Fruit fly (Drosophila melanogaster) whole organism, embryonic: Measurements from ENCODE around the gene CG14054.

Experiments used
- Ada2b ChIP-seq: fragments of 200-800 bp; sonication (Bioruptor generic); IDR thresholded peaks from 2 replicates; pipeline ENCODE4 v1.3.6; 2022; ENCODE audit warnings: missing biosample characterization, missing genetic modification characterization
- Aef1 ChIP-seq: fragments of 200-800 bp; sonication (Bioruptor generic); IDR thresholded peaks from 3 replicates; pipeline ENCODE4 v1.3.6; 2022; ENCODE audit warnings: missing biosample characterization, missing genetic modification characterization
- Antp ChIP-seq: fragments of 200-800 bp; sonication (Bioruptor generic); optimal IDR thresholded peaks from 3 replicates; lab custom pipeline; 2016; ENCODE audit warnings: missing biosample characterization, missing genetic modification characterization
- CG10209 ChIP-seq: fragments of 200-800 bp; sonication (Bioruptor generic); optimal IDR thresholded peaks from 3 replicates; lab custom pipeline; 2017; ENCODE audit warnings: missing biosample characterization, mild to moderate bottlenecking, missing genetic modification characterization, missing genetic modification reagents
- CG10431 ChIP-seq: fragments of 200-800 bp; sonication (Bioruptor generic); optimal IDR thresholded peaks from 3 replicates; lab custom pipeline; 2018; ENCODE audit warnings: missing biosample characterization, mild to moderate bottlenecking, missing genetic modification characterization
- CG12236 ChIP-seq: fragments of 200-800 bp; sonication (Bioruptor generic); optimal IDR thresholded peaks from 2 replicates; lab custom pipeline; 2016; ENCODE audit warnings: missing biosample characterization, missing genetic modification characterization
- CG14050 ChIP-seq: fragments of 200-800 bp; sonication (Bioruptor generic); IDR thresholded peaks from 3 replicates; pipeline ENCODE4 v1.3.6; 2022; ENCODE audit warnings: missing biosample characterization, missing genetic modification characterization
- CG14441 ChIP-seq: fragments of 200-800 bp; sonication (Bioruptor generic); IDR thresholded peaks from 2 replicates; pipeline ENCODE4 v1.3.6; 2022; ENCODE audit warnings: missing biosample characterization, missing genetic modification characterization
- CG14710 ChIP-seq: fragments of 200-800 bp; sonication (Bioruptor generic); optimal IDR thresholded peaks from 3 replicates; lab custom pipeline; 2019; ENCODE audit warnings: missing biosample characterization, mild to moderate bottlenecking, missing genetic modification characterization, moderate library complexity
- CG16815 ChIP-seq: fragments of 200-800 bp; sonication (Bioruptor generic); optimal IDR thresholded peaks from 3 replicates; lab custom pipeline; 2017; ENCODE audit warnings: missing biosample characterization, mild to moderate bottlenecking, missing genetic modification characterization
- CG17612 ChIP-seq: fragments of 200-800 bp; sonication (Bioruptor generic); IDR thresholded peaks from 2 replicates; pipeline ENCODE4 v1.3.6; 2022; ENCODE audit warnings: missing biosample characterization, missing genetic modification characterization
- CG17829 ChIP-seq: fragments of 200-800 bp; optimal IDR thresholded peaks from 2 replicates; lab custom pipeline; 2019; ENCODE audit warnings: missing biosample characterization, mild to moderate bottlenecking, missing genetic modification characterization, moderate library complexity
- CG18619 ChIP-seq: fragments of 200-800 bp; sonication (Bioruptor generic); optimal IDR thresholded peaks from 3 replicates; lab custom pipeline; 2017; ENCODE audit warnings: missing biosample characterization, mild to moderate bottlenecking, missing genetic modification characterization
- CG33557 ChIP-seq: fragments of 200-800 bp; sonication (Bioruptor generic); optimal IDR thresholded peaks from 2 replicates; lab custom pipeline; 2019; ENCODE audit warnings: missing biosample characterization, mild to moderate bottlenecking, missing genetic modification characterization, moderate library complexity
- CG3407 ChIP-seq: fragments of 200-800 bp; sonication (Bioruptor generic); optimal IDR thresholded peaks from 2 replicates; lab custom pipeline; 2018; ENCODE audit warnings: missing biosample characterization, mild to moderate bottlenecking, missing genetic modification characterization
- CG42726 ChIP-seq: fragments of 200-800 bp; sonication (Bioruptor generic); IDR thresholded peaks from 2 replicates; pipeline ENCODE4 v1.3.6; 2022; ENCODE audit warnings: missing biosample characterization, missing genetic modification characterization; ENCODE audit not compliant: partially characterized antibody
- CG6254 ChIP-seq: fragments of 200-800 bp; sonication (Bioruptor generic); optimal IDR thresholded peaks from 3 replicates; lab custom pipeline; 2017; ENCODE audit warnings: mild to moderate bottlenecking, missing biosample characterization, missing genetic modification reagents, missing genetic modification characterization
- CG7963 ChIP-seq: fragments of 200-800 bp; sonication (Bioruptor generic); IDR thresholded peaks from 3 replicates; pipeline ENCODE4 v1.3.6; 2022; ENCODE audit warnings: missing biosample characterization, missing genetic modification characterization; ENCODE audit not compliant: partially characterized antibody
- CG8765 ChIP-seq: fragments of 200-800 bp; sonication (Bioruptor generic); IDR thresholded peaks from 2 replicates; pipeline ENCODE4 v1.3.6; 2022; ENCODE audit warnings: missing biosample characterization, missing genetic modification characterization
- CHES-1-like ChIP-seq: fragments of 200-800 bp; sonication (Bioruptor generic); optimal IDR thresholded peaks from 2 replicates; lab custom pipeline; 2016; ENCODE audit warnings: missing biosample characterization, missing genetic modification characterization
- Fer1 ChIP-seq: fragments of 200-800 bp; sonication (Bioruptor generic); optimal IDR thresholded peaks from 2 replicates; lab custom pipeline; 2017; ENCODE audit warnings: missing biosample characterization, mild to moderate bottlenecking, missing genetic modification characterization
- GATAe ChIP-seq: fragments of 200-800 bp; sonication (Bioruptor generic); conservative IDR thresholded peaks from 2 replicates; pipeline ENCODE4 v1.3.6; 2022; ENCODE audit warnings: missing biosample characterization, missing genetic modification characterization
- Hr3 ChIP-seq: fragments of 200-800 bp; sonication (Bioruptor generic); optimal IDR thresholded peaks from 3 replicates; lab custom pipeline; 2016; ENCODE audit warnings: missing biosample characterization, missing genetic modification characterization
- Mad ChIP-seq: fragments of 200-800 bp; sonication (Bioruptor generic); optimal IDR thresholded peaks from 2 replicates; lab custom pipeline; 2016; ENCODE audit warnings: missing biosample characterization, missing genetic modification characterization
- Myb ChIP-seq: fragments of 200-800 bp; sonication (Bioruptor generic); optimal IDR thresholded peaks from 2 replicates; lab custom pipeline; 2016; ENCODE audit warnings: missing biosample characterization, missing genetic modification characterization
- Nf-YA ChIP-seq: fragments of 200-800 bp; sonication (Bioruptor generic); IDR thresholded peaks from 2 replicates; pipeline ENCODE4 v1.3.6; 2022; ENCODE audit warnings: missing biosample characterization, missing genetic modification characterization
- PHDP ChIP-seq: fragments of 200-800 bp; sonication (Bioruptor generic); optimal IDR thresholded peaks from 3 replicates; lab custom pipeline; 2018; ENCODE audit warnings: missing biosample characterization, mild to moderate bottlenecking, missing genetic modification characterization, moderate library complexity
- Side ChIP-seq: fragments of 200-800 bp; sonication (Bioruptor generic); optimal IDR thresholded peaks from 2 replicates; lab custom pipeline; 2016; ENCODE audit warnings: missing biosample characterization, missing genetic modification characterization
- Trl ChIP-seq, 3 experiments: fragments of >200 bp in 2 of 3; fragments of 200-800 bp in 1 of 3; sonication (Bioruptor generic) in 1 of 3; optimal IDR thresholded peaks; 2 replicates in 1 of 3; 3 replicates in 2 of 3; lab custom pipeline; 2016 to 2017; ENCODE audit warnings: missing biosample characterization in 1 of 3, missing genetic modification characterization in 1 of 3
- bab2 ChIP-seq: fragments of 200-800 bp; sonication (Bioruptor generic); optimal IDR thresholded peaks from 2 replicates; lab custom pipeline; 2016; ENCODE audit warnings: missing biosample characterization, missing genetic modification characterization
- dm ChIP-seq: fragments of 200-800 bp; sonication (Bioruptor generic); optimal IDR thresholded peaks from 3 replicates; lab custom pipeline; 2016; ENCODE audit warnings: missing biosample characterization, missing genetic modification characterization
- emc ChIP-seq: fragments of 200-800 bp; sonication (Bioruptor generic); optimal IDR thresholded peaks from 2 replicates; lab custom pipeline; 2016; ENCODE audit warnings: missing biosample characterization, missing genetic modification characterization
- eve ChIP-seq, 2 experiments: fragments of >200 bp; optimal IDR thresholded peaks; 2 replicates each; lab custom pipeline; 2017; ENCODE audit warnings: missing biosample characterization in 2 of 2, missing genetic modification characterization in 2 of 2
- fd3F ChIP-seq: fragments of 200-800 bp; sonication (Bioruptor generic); optimal IDR thresholded peaks from 2 replicates; lab custom pipeline; 2018; ENCODE audit warnings: missing biosample characterization, mild to moderate bottlenecking, missing genetic modification characterization, moderate library complexity
- gem ChIP-seq: fragments of 200-800 bp; sonication (Bioruptor generic); optimal IDR thresholded peaks from 2 replicates; lab custom pipeline; 2019; ENCODE audit warnings: missing biosample characterization, mild to moderate bottlenecking, missing genetic modification characterization, moderate library complexity
- gfzf ChIP-seq: fragments of 200-800 bp; sonication (Bioruptor generic); optimal IDR thresholded peaks from 2 replicates; lab custom pipeline; 2016; ENCODE audit warnings: missing biosample characterization, mild to moderate bottlenecking, missing genetic modification characterization, moderate library complexity
- gro ChIP-seq: fragments of 200-800 bp; sonication (Bioruptor generic); optimal IDR thresholded peaks from 2 replicates; lab custom pipeline; 2016; ENCODE audit warnings: missing biosample characterization, missing genetic modification characterization
- hbn ChIP-seq: fragments of 200-800 bp; sonication (Bioruptor generic); IDR thresholded peaks from 2 replicates; pipeline ENCODE4 v1.3.6; 2022; ENCODE audit warnings: missing biosample characterization, missing genetic modification characterization; ENCODE audit not compliant: partially characterized antibody
- kni ChIP-seq: fragments of 200-800 bp; sonication (Bioruptor generic); optimal IDR thresholded peaks from 3 replicates; lab custom pipeline; 2017; ENCODE audit warnings: mild to moderate bottlenecking, missing biosample characterization, missing genetic modification reagents, missing genetic modification characterization
- lab ChIP-seq: fragments of 200-800 bp; sonication (Bioruptor generic); optimal IDR thresholded peaks from 3 replicates; lab custom pipeline; 2017; ENCODE audit warnings: missing biosample characterization, missing genetic modification characterization, mild to moderate bottlenecking, moderate library complexity, missing genetic modification reagents
- luna ChIP-seq: fragments of 200-800 bp; sonication (Bioruptor generic); optimal IDR thresholded peaks from 2 replicates; lab custom pipeline; 2016; ENCODE audit warnings: missing biosample characterization, missing genetic modification characterization
- peb ChIP-seq: fragments of 200-800 bp; sonication (Bioruptor generic); IDR thresholded peaks from 2 replicates; pipeline ENCODE4 v1.3.6; 2022; ENCODE audit warnings: missing biosample characterization, missing genetic modification characterization
- pfk ChIP-seq: fragments of 200-800 bp; sonication (Bioruptor generic); optimal IDR thresholded peaks from 2 replicates; lab custom pipeline; 2018; ENCODE audit warnings: missing biosample characterization, mild to moderate bottlenecking, missing genetic modification characterization, moderate library complexity
- psq ChIP-seq: fragments of 200-800 bp; sonication (Bioruptor generic); optimal IDR thresholded peaks from 2 replicates; lab custom pipeline; 2017; ENCODE audit warnings: missing biosample characterization, missing genetic modification characterization
- rib ChIP-seq: fragments of 200-800 bp; sonication (Bioruptor generic); IDR thresholded peaks from 2 replicates; pipeline ENCODE4 v1.3.6; 2022; ENCODE audit warnings: missing biosample characterization, missing genetic modification characterization
- ro ChIP-seq: fragments of 200-800 bp; sonication (Bioruptor generic); IDR thresholded peaks from 2 replicates; pipeline ENCODE4 v1.3.6; 2022; ENCODE audit warnings: missing biosample characterization, missing genetic modification characterization
- sima ChIP-seq: fragments of 200-800 bp; sonication (Bioruptor generic); optimal IDR thresholded peaks from 2 replicates; lab custom pipeline; 2016; ENCODE audit warnings: missing biosample characterization, missing genetic modification characterization
- trh ChIP-seq: fragments of 200-800 bp; sonication (Bioruptor generic); optimal IDR thresholded peaks from 2 replicates; lab custom pipeline; 2016; ENCODE audit warnings: missing biosample characterization, missing genetic modification characterization
- vfl ChIP-seq: fragments of 200-800 bp; sonication (Bioruptor generic); optimal IDR thresholded peaks from 2 replicates; lab custom pipeline; 2016; ENCODE audit warnings: missing biosample characterization, missing genetic modification characterization
- vvl ChIP-seq: fragments of 200-800 bp; sonication (Bioruptor generic); IDR thresholded peaks from 2 replicates; pipeline ENCODE4 v1.3.6; 2022; ENCODE audit warnings: missing biosample characterization, missing genetic modification characterization
- wdn ChIP-seq: fragments of 200-800 bp; sonication (Bioruptor generic); IDR thresholded peaks from 2 replicates; pipeline ENCODE4 v1.3.6; 2022; ENCODE audit warnings: missing biosample characterization, missing genetic modification characterization
- wek ChIP-seq: fragments of 200-800 bp; sonication (Bioruptor generic); optimal IDR thresholded peaks from 3 replicates; lab custom pipeline; 2018; ENCODE audit warnings: missing biosample characterization, mild to moderate bottlenecking, missing genetic modification characterization, moderate library complexity

CG14054 gene

dm6 chrX:2073325-2073724, 7.2 kb upstream of the CG14054 start, which contains the start of gene CG4199 (continued):
- TF ChIP-seq gro: no peak
- no peak for TF ChIP-seq CG42726
- TF ChIP-seq CG33557 (GFP tag; lab: Kevin White, UChicago): no peak
- no peak for TF ChIP-seq GATAe (GFP tag; lab: Robert Waterston, UW)
- TF ChIP-seq wek (GFP tag; lab: Kevin White, UChicago): no peak
- no peak for TF ChIP-seq CG6254 (GFP tag; lab: Kevin White, UChicago)
- peak; percentile 52 for TF ChIP-seq CHES-1-like (GFP tag; lab: Kevin White, UChicago)
- no peak for TF ChIP-seq Side (GFP tag; lab: Kevin White, UChicago)
- peak; percentile 15 for TF ChIP-seq luna (GFP tag; lab: Kevin White, UChicago)
- no peak for TF ChIP-seq CG8765 (GFP tag; lab: Robert Waterston, UW)
- TF ChIP-seq Antp (GFP tag; lab: Kevin White, UChicago): no peak
- no peak for TF ChIP-seq Ada2b (GFP tag; lab: Robert Waterston, UW)
- TF ChIP-seq Hr3 (GFP tag; lab: Kevin White, UChicago): no peak
- no peak for TF ChIP-seq CG3407 (GFP tag; lab: Kevin White, UChicago)
- peak; percentile 82 for TF ChIP-seq gfzf (GFP tag; lab: Kevin White, UChicago)
- no peak for TF ChIP-seq eve (GFP tag; optimal IDR thresholded peaks at IDR 0.05; lab: Kevin White, UChicago)
- TF ChIP-seq CG17829 (tag; lab: Kevin White, UChicago): peak; percentile 18
- TF ChIP-seq pfk (GFP tag; lab: Kevin White, UChicago): no peak
- TF ChIP-seq CG18619 (GFP tag; lab: Kevin White, UChicago): no peak
- no peak for TF ChIP-seq peb
- no peak for TF ChIP-seq Nf-YA
- peak; percentile 22 for TF ChIP-seq Myb (GFP tag; lab: Kevin White, UChicago)
- TF ChIP-seq gem: no peak
- peak; percentile 48 for TF ChIP-seq CG14710 (tag; lab: Kevin White, UChicago)
- TF ChIP-seq PHDP (tag; lab: Kevin White, UChicago): no peak
- no peak for TF ChIP-seq bab2 (GFP tag; lab: Kevin White, UChicago)
- TF ChIP-seq vfl: no peak
- no peak for TF ChIP-seq sima
- no peak for TF ChIP-seq emc (GFP tag; lab: Kevin White, UChicago)
- no peak for TF ChIP-seq CG12236 (GFP tag; lab: Kevin White, UChicago)
- no peak for TF ChIP-seq CG14050 (GFP tag; lab: Robert Waterston, UW)
- TF ChIP-seq kni: no peak
- no peak for TF ChIP-seq CG10209 (GFP tag; lab: Kevin White, UChicago)
- TF ChIP-seq hbn (GFP tag; lab: Robert Waterston, UW): no peak; the same call in 1 of the 2 replicates
- TF ChIP-seq Mad (GFP tag; lab: Kevin White, UChicago): no peak
- no peak for TF ChIP-seq Aef1 (GFP tag; lab: Robert Waterston, UW)
- TF ChIP-seq vvl (GFP tag; lab: Robert Waterston, UW): peak; percentile 34; the same call in 1 of the 2 replicates
- TF ChIP-seq trh (GFP tag; lab: Kevin White, UChicago): no peak
- no peak for TF ChIP-seq wdn (GFP tag; lab: Robert Waterston, UW)
- no peak for TF ChIP-seq fd3F (GFP tag; lab: Kevin White, UChicago)
- TF ChIP-seq CG14441 (GFP tag; lab: Robert Waterston, UW): no peak
- TF ChIP-seq ro (GFP tag; lab: Robert Waterston, UW): no peak
- TF ChIP-seq Trl (optimal IDR thresholded peaks at IDR 0.05; lab: Kevin White, UChicago): no peak
- TF ChIP-seq Trl (GFP tag; optimal IDR thresholded peaks at IDR 0.05; lab: Kevin White, UChicago): no peak
- no peak for TF ChIP-seq CG17612 (GFP tag; lab: Robert Waterston, UW)
- TF ChIP-seq rib: no peak
- TF ChIP-seq lab (GFP tag; lab: Kevin White, UChicago): peak; percentile 32
- TF ChIP-seq CG16815 (GFP tag; lab: Kevin White, UChicago): no peak
- TF ChIP-seq psq (GFP tag; lab: Kevin White, UChicago): no peak
- TF ChIP-seq CG7963: no peak
- TF ChIP-seq CG10431 (GFP tag; lab: Kevin White, UChicago): no peak
- TF ChIP-seq dm (GFP tag; lab: Kevin White, UChicago): peak; percentile 3
- TF ChIP-seq Fer1: peak; percentile 25
